Worm (Caenorhabditis elegans): ENCODE results near the gene T01E8.1.

T01E8.1 gene

DNA sequence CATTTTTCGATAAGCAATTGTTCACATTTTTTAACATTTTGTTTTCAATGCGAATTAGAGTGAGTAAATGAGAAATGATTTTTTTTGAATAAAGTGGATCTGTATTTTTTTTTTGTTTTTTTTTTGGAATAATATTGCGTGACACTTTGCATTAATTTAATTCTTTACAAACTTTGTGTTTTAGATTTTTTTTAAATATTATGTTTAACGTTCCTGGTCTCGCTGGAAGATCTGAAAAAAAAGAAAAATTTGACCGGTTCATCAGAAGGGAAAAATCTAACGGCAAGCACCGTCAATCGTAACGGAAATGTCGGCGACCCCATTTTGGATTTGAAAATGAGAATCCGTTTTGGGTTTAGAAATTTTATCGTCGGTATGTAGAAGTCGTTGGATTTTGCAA lies 17.2 kb upstream of the T01E8.1 start, which contains the start of gene cdc-25.4:
Gene cdc-25.4, minus strand, starts transcription at position 101 of the 400 bp plus-strand sequence.
- TF ChIP-seq nhr-76 (tag; optimal IDR thresholded peaks at IDR 0.05) (no peak), ZK546.5 (tag; optimal IDR thresholded peaks at IDR 0.05) (no peak), ceh-28 (tag; optimal IDR thresholded peaks at IDR 0.05) (no peak), nhr-25 (tag; optimal IDR thresholded peaks at IDR 0.05) (no peak), R02D3.7 (tag; optimal IDR thresholded peaks at IDR 0.05) (no peak), nhr-11 (tag; optimal IDR thresholded peaks at IDR 0.05) (no peak), nhr-28 (tag; optimal IDR thresholded peaks at IDR 0.05) (no peak), lin-15B (tag; optimal IDR thresholded peaks at IDR 0.05) (no peak), zag-1 (tag; optimal IDR thresholded peaks at IDR 0.05) (no peak), mdl-1 (tag; optimal IDR thresholded peaks at IDR 0.05) (no peak), lsy-12 (tag; optimal IDR thresholded peaks at IDR 0.05) (no peak), aly-2 (tag; optimal IDR thresholded peaks at IDR 0.05) (no peak), nhr-23 (tag; optimal IDR thresholded peaks at IDR 0.05) (no peak)

DNA sequence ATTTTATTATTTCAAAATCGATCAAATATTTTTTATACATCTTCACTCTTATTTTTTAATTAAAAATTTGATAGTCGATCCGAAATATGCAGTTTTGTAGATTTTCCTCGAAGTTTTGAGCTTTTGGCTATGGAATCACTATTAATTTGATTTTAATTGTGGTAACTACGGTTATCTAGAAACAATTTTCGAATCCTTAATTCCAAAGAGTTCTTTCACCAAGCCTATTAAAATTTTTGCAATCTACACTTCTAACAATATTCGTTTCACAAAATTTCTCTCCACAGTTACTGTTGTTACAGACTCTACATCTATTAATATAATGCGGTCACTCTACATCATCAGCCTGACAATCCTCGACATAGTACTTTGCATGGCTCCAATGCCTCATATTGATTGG lies 14.3 kb upstream of the T01E8.1 start, which contains the start of gene R05H5.7:
Gene R05H5.7, plus strand, starts transcription at position 301 of the 400 bp plus-strand sequence.
- TF ChIP-seq ceh-82 (tag; optimal IDR thresholded peaks at IDR 0.05) (no peak), fkh-2 (tag; optimal IDR thresholded peaks at IDR 0.05) (no peak)

DNA sequence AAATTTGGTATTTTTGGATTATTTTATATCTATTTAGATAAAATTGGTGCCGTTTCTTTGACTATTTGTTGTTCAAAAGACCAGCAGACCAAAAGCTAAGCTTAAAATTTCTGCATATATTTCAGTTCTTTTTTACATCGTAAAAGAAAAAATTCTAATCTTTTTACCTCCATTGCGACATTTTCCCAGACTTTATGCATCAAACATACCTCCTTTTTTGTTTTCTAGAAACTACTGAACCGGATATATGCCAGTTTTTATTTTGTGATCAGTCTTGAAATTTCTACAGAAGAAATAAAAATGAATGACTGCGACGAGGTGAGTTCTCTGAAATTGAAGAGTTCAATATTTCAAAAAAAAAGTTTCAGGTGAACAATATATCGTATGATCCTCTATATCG lies 11.9 kb upstream of the T01E8.1 start, which contains the start of gene srb-6:
Gene srb-6, plus strand, starts transcription at position 301 of the 400 bp plus-strand sequence.
- TF ChIP-seq ztf-4 (tag; optimal IDR thresholded peaks at IDR 0.05) (no peak), daf-12 (tag; optimal IDR thresholded peaks at IDR 0.05) (no peak), nhr-43 (tag; optimal IDR thresholded peaks at IDR 0.05; ENCODE audit: poor library complexity, severe bottlenecking) (no peak), jun-1 (tag; optimal IDR thresholded peaks at IDR 0.05) (no peak), egl-5 (tag; optimal IDR thresholded peaks at IDR 0.05) (no peak)

DNA sequence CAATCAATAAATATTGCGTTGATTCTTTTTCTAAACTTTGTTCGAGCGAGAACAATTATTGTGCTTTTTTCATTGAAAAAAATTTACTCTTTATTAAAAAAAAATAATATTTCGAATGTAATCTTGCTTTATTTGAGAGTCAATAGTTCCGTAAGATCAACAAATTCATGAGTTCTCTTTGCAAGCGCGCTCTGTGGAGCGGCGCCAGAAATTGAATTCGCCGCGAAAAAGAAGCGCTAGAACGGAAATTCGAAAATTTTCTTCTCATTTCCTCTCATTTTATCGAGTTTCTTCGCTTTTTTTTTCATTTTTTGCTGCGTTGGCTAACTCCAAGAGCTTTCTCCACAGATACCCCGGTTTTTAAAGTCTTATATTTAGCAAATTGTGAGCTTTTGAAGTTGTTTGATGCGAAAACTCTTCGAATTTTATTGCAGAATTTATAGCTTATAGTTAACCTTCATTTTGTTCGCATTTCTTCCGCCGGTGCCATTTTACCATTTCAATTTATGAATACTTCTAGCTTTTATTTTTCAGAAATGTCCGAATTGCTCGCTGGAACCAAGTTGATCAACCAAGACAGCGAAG lies 9.3 kb upstream of the T01E8.1 start, which contains the start of gene R05H5.3:
Gene R05H5.3, plus strand, starts transcription at position 535 of the 585 bp plus-strand sequence.
- TF ChIP-seq ZK546.5 (tag; optimal IDR thresholded peaks at IDR 0.05), result no peak
- TF ChIP-seq R02D3.7 (tag; optimal IDR thresholded peaks at IDR 0.05), result peak; percentile 73
- peak; percentile 60 for TF ChIP-seq nhr-11 (tag; optimal IDR thresholded peaks at IDR 0.05)
- TF ChIP-seq lin-15B (tag; optimal IDR thresholded peaks at IDR 0.05), result peak; percentile 84
- peak; percentile 45 for TF ChIP-seq snpc-4 (tag; optimal IDR thresholded peaks at IDR 0.05)
- peak; percentile 19 for TF ChIP-seq pqm-1 (tag; optimal IDR thresholded peaks at IDR 0.05)
- TF ChIP-seq fos-1 (tag; optimal IDR thresholded peaks at IDR 0.05), result no peak
- TF ChIP-seq pha-4 (tag; optimal IDR thresholded peaks at IDR 0.05), result peak; percentile 78
- no peak for TF ChIP-seq skn-1 (tag; optimal IDR thresholded peaks at IDR 0.05)
- peak; percentile 24 for TF ChIP-seq nhr-25 (tag; optimal IDR thresholded peaks at IDR 0.05)
- peak; percentile 70 for TF ChIP-seq fkh-10 (GFP tag; optimal IDR thresholded peaks at IDR 0.05)
- TF ChIP-seq nfya-1 (tag; optimal IDR thresholded peaks at IDR 0.05; ENCODE audit: insufficient read depth), result peak; percentile 72
- no peak for TF ChIP-seq egl-5 (tag; optimal IDR thresholded peaks at IDR 0.05)
- no peak for TF ChIP-seq elt-3 (tag; optimal IDR thresholded peaks at IDR 0.05)
- no peak for TF ChIP-seq tbx-2 (tag; optimal IDR thresholded peaks at IDR 0.05)
- no peak for TF ChIP-seq lsy-12 (tag; optimal IDR thresholded peaks at IDR 0.05)
- TF ChIP-seq nhr-23 (tag; optimal IDR thresholded peaks at IDR 0.05), result no peak
- peak; percentile 54 for TF ChIP-seq lin-39 (tag; optimal IDR thresholded peaks at IDR 0.05)
- TF ChIP-seq hmg-11 (tag; optimal IDR thresholded peaks at IDR 0.05), result no peak

DNA sequence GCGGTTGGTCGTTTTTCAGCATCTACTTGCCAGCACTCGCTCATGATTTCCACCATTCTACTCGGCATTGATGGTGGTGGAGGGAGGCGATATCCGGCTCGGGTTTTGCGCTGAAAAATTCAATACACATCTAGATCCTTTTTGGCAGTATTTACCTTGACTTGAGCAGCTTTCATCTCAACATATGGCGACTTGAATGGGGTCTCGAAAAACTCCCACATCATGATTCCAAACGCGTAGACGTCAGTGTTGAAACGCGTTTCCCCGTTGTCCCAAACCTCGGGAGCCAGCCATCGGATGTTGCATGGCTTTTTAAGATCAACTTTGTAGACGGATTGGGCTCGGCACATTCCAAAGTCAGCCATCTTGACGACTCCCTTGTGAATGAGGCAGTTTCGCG lies 8.0 kb upstream of the T01E8.1 start:
- TF ChIP-seq nhr-237 (tag; optimal IDR thresholded peaks at IDR 0.05), result no peak
- TF ChIP-seq nhr-28 (tag; optimal IDR thresholded peaks at IDR 0.05), result no peak
- no peak for TF ChIP-seq nhr-23 (tag; optimal IDR thresholded peaks at IDR 0.05)
- TF ChIP-seq ceh-82 (tag; optimal IDR thresholded peaks at IDR 0.05), result no peak

DNA sequence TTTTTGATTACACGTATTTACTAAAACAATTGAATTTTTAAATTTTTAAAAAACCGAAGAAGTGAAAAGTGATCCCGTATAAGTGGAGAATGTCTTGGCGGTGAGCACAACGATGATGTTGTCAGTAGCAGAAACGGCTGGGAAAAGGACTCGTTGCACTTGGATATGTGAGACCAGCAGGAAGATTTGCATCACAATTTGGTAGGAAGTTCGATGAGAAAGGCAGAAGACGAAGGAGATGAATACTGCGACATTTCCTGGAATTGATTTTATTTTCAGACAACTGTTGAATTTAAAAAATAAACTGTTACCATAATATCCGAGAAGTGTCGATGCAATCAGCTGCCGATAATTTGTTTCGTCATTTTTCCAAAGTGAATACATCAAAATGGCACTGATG lies 6.6 kb upstream of the T01E8.1 start, which contains the start of gene R05H5.4:
Gene R05H5.4, minus strand, starts transcription at position 101 of the 400 bp plus-strand sequence.
- no peak for TF ChIP-seq snpc-4 (tag; optimal IDR thresholded peaks at IDR 0.05)
- TF ChIP-seq ceh-16 (tag; optimal IDR thresholded peaks at IDR 0.05), result no peak
- no peak for TF ChIP-seq nhr-11 (tag; optimal IDR thresholded peaks at IDR 0.05)
- TF ChIP-seq tbx-2 (tag; optimal IDR thresholded peaks at IDR 0.05), result no peak

All from whole organism, L3 larva.